Fruit fly (Drosophila melanogaster) S2 (cell line): ENCODE results near the gene Dpm3.

Source experiments
- CG8478 ChIP-seq: fragments of >200 bp; optimal IDR thresholded peaks from 2 replicates; lab custom pipeline; 2018
- CTCF ChIP-seq, 2 experiments: fragments of >200 bp; optimal IDR thresholded peaks; 2 replicates each; lab custom pipeline; 2018

DNA sequence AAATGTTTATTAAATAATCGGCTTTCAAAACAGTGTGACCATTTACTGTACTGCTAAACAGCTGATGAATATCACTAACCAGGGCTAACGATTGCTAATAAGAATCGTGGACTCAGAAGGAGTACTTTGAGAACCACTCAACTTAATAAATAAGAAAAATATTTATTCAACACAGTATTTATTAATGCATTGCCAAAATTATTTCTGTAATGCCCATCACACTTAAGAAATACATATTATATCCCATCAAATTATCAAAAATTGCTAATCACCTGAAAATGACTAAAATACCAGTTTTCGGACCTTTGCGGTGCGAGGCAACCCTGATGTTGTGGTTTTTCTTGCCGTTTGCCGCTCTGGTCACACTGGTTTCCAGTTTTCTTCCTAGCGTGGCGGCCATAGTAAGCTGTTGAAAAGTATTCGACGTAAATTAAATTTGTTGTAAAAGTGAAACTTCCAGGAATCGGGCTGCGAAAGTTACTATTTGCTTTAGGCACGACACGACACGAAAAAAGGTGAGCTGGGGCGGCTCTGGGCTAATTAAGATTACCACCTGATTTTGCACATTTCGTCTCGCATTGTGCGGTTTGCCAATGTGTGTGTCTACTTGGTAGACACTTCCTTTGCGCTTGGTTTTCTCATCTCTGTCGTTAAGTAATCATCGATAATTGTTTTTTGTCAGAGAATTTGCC, 21.0 kb downstream of the Dpm3 start, which contains the start of the genes mRpS21 and Droj2:
- TF ChIP-seq CTCF (optimal IDR thresholded peaks at IDR 0.05; lab: Kevin White, UChicago) (no peak), CG8478 (lab: Kevin White, UChicago) (no peak)
